Fruit fly (Drosophila melanogaster): ENCODE data around the gene Pburs.

Gene Pburs

dm6 chr2L:14398562-14398961 is 18.6 kb downstream of the Pburs start:
- TF ChIP-seq brk (GFP tag; optimal IDR thresholded peaks at IDR 0.05) (no peak), Myc (optimal IDR thresholded peaks at IDR 0.05) (no peak), rgr (GFP tag; optimal IDR thresholded peaks at IDR 0.05) (no peak), tai (GFP tag; optimal IDR thresholded peaks at IDR 0.05) (no peak)

dm6 chr2L:14397948-14398347 is 19.2 kb downstream of the Pburs start:
- TF ChIP-seq rgr (GFP tag; optimal IDR thresholded peaks at IDR 0.05) (no peak), pan (optimal IDR thresholded peaks at IDR 0.05) (no peak), ey (GFP tag; optimal IDR thresholded peaks at IDR 0.05) (no peak), Hr83 (GFP tag; optimal IDR thresholded peaks at IDR 0.05; ENCODE audit: poor library complexity, severe bottlenecking) (no peak), Rel (GFP tag; optimal IDR thresholded peaks at IDR 0.05) (no peak), Rel (tag; optimal IDR thresholded peaks at IDR 0.05) (no peak), h (GFP tag; optimal IDR thresholded peaks at IDR 0.05) (no peak)

- TF ChIP-seq Abd-B (GFP tag; optimal IDR thresholded peaks at IDR 0.05), result no peak
- TF ChIP-seq fru (GFP tag; optimal IDR thresholded peaks at IDR 0.05), result no peak
- TF ChIP-seq foxo (GFP tag; optimal IDR thresholded peaks at IDR 0.05), result no peak
- TF ChIP-seq CG9705 (GFP tag; optimal IDR thresholded peaks at IDR 0.05), result no peak
- TF ChIP-seq CG32264 (GFP tag; optimal IDR thresholded peaks at IDR 0.05), result no peak
- no peak for TF ChIP-seq brk (GFP tag; optimal IDR thresholded peaks at IDR 0.05)
- TF ChIP-seq Vsx2 (GFP tag; optimal IDR thresholded peaks at IDR 0.05; ENCODE audit: partially characterized antibody), result no peak
- no peak for TF ChIP-seq woc (GFP tag; optimal IDR thresholded peaks at IDR 0.05)
- TF ChIP-seq Hr78 (GFP tag; optimal IDR thresholded peaks at IDR 0.05), result no peak
- no peak for TF ChIP-seq tai (GFP tag; optimal IDR thresholded peaks at IDR 0.05)
- TF ChIP-seq HLH106 (tag; optimal IDR thresholded peaks at IDR 0.05), result no peak
- no peak for TF ChIP-seq usp (GFP tag; optimal IDR thresholded peaks at IDR 0.05)
- TF ChIP-seq br (GFP tag; optimal IDR thresholded peaks at IDR 0.05), result no peak
- TF ChIP-seq dl (GFP tag; optimal IDR thresholded peaks at IDR 0.05; ENCODE audit: insufficient read depth in 1 of 2, partially characterized antibody in 2 of 2), result no peak
- no peak for TF ChIP-seq h (GFP tag; optimal IDR thresholded peaks at IDR 0.05)
- no peak for TF ChIP-seq lola (GFP tag; optimal IDR thresholded peaks at IDR 0.05)
Measured at dm6 chr2L:14397067-14397598, 20.0 kb downstream of the Pburs start.

- no peak for TF ChIP-seq Myc (optimal IDR thresholded peaks at IDR 0.05)
- no peak for TF ChIP-seq Hr83 (GFP tag; optimal IDR thresholded peaks at IDR 0.05; ENCODE audit: poor library complexity, severe bottlenecking)
- no peak for TF ChIP-seq Dif (GFP tag; optimal IDR thresholded peaks at IDR 0.05; ENCODE audit: partially characterized antibody)
- TF ChIP-seq rgr (GFP tag; optimal IDR thresholded peaks at IDR 0.05), result no peak
- no peak for TF ChIP-seq foxo (GFP tag; optimal IDR thresholded peaks at IDR 0.05)
Measured at dm6 chr2L:14396263-14396662, 20.9 kb downstream of the Pburs start.

- TF ChIP-seq Myc (optimal IDR thresholded peaks at IDR 0.05), result no peak
- TF ChIP-seq sage (GFP tag; optimal IDR thresholded peaks at IDR 0.05), result no peak
- TF ChIP-seq Hr83 (GFP tag; optimal IDR thresholded peaks at IDR 0.05; ENCODE audit: poor library complexity, severe bottlenecking), result no peak
- no peak for TF ChIP-seq psq (GFP tag; optimal IDR thresholded peaks at IDR 0.05)
- TF ChIP-seq Dif (GFP tag; optimal IDR thresholded peaks at IDR 0.05; ENCODE audit: partially characterized antibody), result no peak
- no peak for TF ChIP-seq Abd-B (GFP tag; optimal IDR thresholded peaks at IDR 0.05)
- TF ChIP-seq Hnf4 (GFP tag; optimal IDR thresholded peaks at IDR 0.05), result no peak
- TF ChIP-seq N (GFP tag; optimal IDR thresholded peaks at IDR 0.05), result no peak
Measured at dm6 chr2L:14395065-14395439, 22.1 kb downstream of the Pburs start.

- TF ChIP-seq jim (GFP tag; optimal IDR thresholded peaks at IDR 0.05) (no peak), br (GFP tag; optimal IDR thresholded peaks at IDR 0.05) (no peak), woc (GFP tag; optimal IDR thresholded peaks at IDR 0.05) (peak; percentile 28), usp (GFP tag; optimal IDR thresholded peaks at IDR 0.05) (no peak), Jra (GFP tag; optimal IDR thresholded peaks at IDR 0.05) (no peak), Mio (GFP tag; optimal IDR thresholded peaks at IDR 0.05) (no peak), Hr83 (GFP tag; optimal IDR thresholded peaks at IDR 0.05; ENCODE audit: poor library complexity, severe bottlenecking) (no peak), dsf (GFP tag; optimal IDR thresholded peaks at IDR 0.05; ENCODE audit: borderline replicate concordance) (no peak), GATAd (GFP tag; optimal IDR thresholded peaks at IDR 0.05) (no peak), Vsx2 (GFP tag; optimal IDR thresholded peaks at IDR 0.05; ENCODE audit: partially characterized antibody) (no peak), CrebA (GFP tag; optimal IDR thresholded peaks at IDR 0.05; ENCODE audit: borderline replicate concordance) (peak; percentile 51), ey (GFP tag; optimal IDR thresholded peaks at IDR 0.05) (peak; percentile 8), Dif (GFP tag; optimal IDR thresholded peaks at IDR 0.05; ENCODE audit: partially characterized antibody) (no peak), OdsH (GFP tag; optimal IDR thresholded peaks at IDR 0.05) (no peak), Rel (GFP tag; optimal IDR thresholded peaks at IDR 0.05) (peak; percentile 13), Rel (tag; optimal IDR thresholded peaks at IDR 0.05) (peak; percentile 55), CG32264 (GFP tag; optimal IDR thresholded peaks at IDR 0.05) (no peak), N (GFP tag; optimal IDR thresholded peaks at IDR 0.05) (no peak), lola (GFP tag; optimal IDR thresholded peaks at IDR 0.05) (no peak), Dfd (GFP tag; optimal IDR thresholded peaks at IDR 0.05) (no peak), HLH106 (tag; optimal IDR thresholded peaks at IDR 0.05) (peak; percentile 28), sage (GFP tag; optimal IDR thresholded peaks at IDR 0.05) (peak; percentile 11), pan (optimal IDR thresholded peaks at IDR 0.05) (no peak), Hr78 (GFP tag; optimal IDR thresholded peaks at IDR 0.05) (no peak), Abd-B (GFP tag; optimal IDR thresholded peaks at IDR 0.05) (no peak), CG9705 (GFP tag; optimal IDR thresholded peaks at IDR 0.05) (no peak)
Measured at dm6 chr2L:14394298-14395064, 22.6 kb downstream of the Pburs start.

Measured in whole organism, wandering third instar larva.